Worm (Caenorhabditis elegans): ENCODE data around the gene ugt-4.

ugt-4 gene

ce11 chrV:12752407-12752806 lies 42.7 kb downstream of the ugt-4 start, which contains the start of gene C15C8.8:
Gene C15C8.8, minus strand, starts transcription at chrV:12752507.
- TF ChIP-seq egl-27 (tag; optimal IDR thresholded peaks at IDR 0.05) (no peak), C16A3.4 (tag; optimal IDR thresholded peaks at IDR 0.05) (no peak), nhr-85 (tag) (peak; percentile 25), blmp-1 (tag; optimal IDR thresholded peaks at IDR 0.05) (peak; percentile 40)

ce11 chrV:12751495-12752050 lies 43.6 kb downstream of the ugt-4 start, which contains the start of gene C15C8.6:
Gene C15C8.6, minus strand, starts transcription at chrV:12751545.
- TF ChIP-seq pqm-1 (tag; optimal IDR thresholded peaks at IDR 0.05) (no peak), ceh-8 (GFP tag; optimal IDR thresholded peaks at IDR 0.05) (no peak), unc-98 (GFP tag; IDR thresholded peaks at IDR 0.05) (no peak), nhr-19 (GFP tag; conservative IDR thresholded peaks at IDR 0.05) (no peak), ztf-4 (tag; optimal IDR thresholded peaks at IDR 0.05) (no peak), dsc-1 (tag; optimal IDR thresholded peaks at IDR 0.05) (peak; percentile 87), dpl-1 (GFP tag; optimal IDR thresholded peaks at IDR 0.05) (no peak), tlp-1 (tag; optimal IDR thresholded peaks at IDR 0.05) (no peak), fkh-4 (tag; optimal IDR thresholded peaks at IDR 0.05; ENCODE audit: borderline replicate concordance) (peak; percentile 83), xbp-1 (tag; optimal IDR thresholded peaks at IDR 0.05) (no peak), elt-3 (tag; optimal IDR thresholded peaks at IDR 0.05) (no peak), fkh-8 (tag; optimal IDR thresholded peaks at IDR 0.05) (no peak), nhr-11 (tag; optimal IDR thresholded peaks at IDR 0.05) (no peak), jun-1 (tag; optimal IDR thresholded peaks at IDR 0.05) (no peak), mab-9 (GFP tag; IDR thresholded peaks at IDR 0.05) (no peak), zag-1 (tag; optimal IDR thresholded peaks at IDR 0.05) (no peak), pag-3 (tag; optimal IDR thresholded peaks at IDR 0.05; ENCODE audit: borderline replicate concordance, insufficient read depth) (no peak)

DNA sequence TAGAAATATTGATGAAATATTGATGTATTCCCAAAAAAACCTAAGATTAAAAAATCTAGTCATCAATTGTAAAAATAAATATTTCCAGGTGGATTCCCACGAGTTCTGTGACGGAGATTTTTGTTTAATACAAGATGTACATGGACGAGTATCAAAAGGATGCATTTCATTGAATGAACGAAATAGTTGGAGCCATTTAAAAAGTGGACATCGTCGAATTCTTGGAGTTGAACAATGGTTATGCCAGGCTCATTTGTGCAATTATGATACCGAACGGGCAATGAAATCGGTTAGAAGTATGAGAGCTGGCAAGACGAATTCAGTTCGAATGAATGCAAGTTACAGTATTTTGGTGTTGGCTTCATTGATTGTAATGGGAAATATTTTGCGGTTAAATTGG lies 45.6 kb downstream of the ugt-4 start:
- no peak for TF ChIP-seq lin-15B (tag; optimal IDR thresholded peaks at IDR 0.05)
- no peak for TF ChIP-seq nhr-85 (tag)
- no peak for TF ChIP-seq ets-5 (GFP tag; IDR thresholded peaks at IDR 0.05)
- TF ChIP-seq alr-1 (tag; optimal IDR thresholded peaks at IDR 0.05; ENCODE audit: borderline replicate concordance), result no peak

ce11 chrV:12747856-12748255 lies 47.3 kb downstream of the ugt-4 start, which contains the start of gene C15C8.5:
Gene C15C8.5, plus strand, starts transcription at chrV:12748007.
- TF ChIP-seq ces-1 (GFP tag; optimal IDR thresholded peaks at IDR 0.05) (peak; percentile 43), nhr-19 (GFP tag; conservative IDR thresholded peaks at IDR 0.05) (no peak), lin-14 (GFP tag; optimal IDR thresholded peaks at IDR 0.05) (peak; percentile 36), fkh-10 (GFP tag; optimal IDR thresholded peaks at IDR 0.05) (peak; percentile 93)

- TF ChIP-seq pax-3 (tag; optimal IDR thresholded peaks at IDR 0.05) (no peak), lin-39 (tag; optimal IDR thresholded peaks at IDR 0.05) (no peak), aly-2 (tag; optimal IDR thresholded peaks at IDR 0.05) (no peak), nhr-76 (tag; optimal IDR thresholded peaks at IDR 0.05) (no peak), jun-1 (tag; optimal IDR thresholded peaks at IDR 0.05) (no peak), sptf-1 (tag; optimal IDR thresholded peaks at IDR 0.05) (no peak), egl-27 (tag; optimal IDR thresholded peaks at IDR 0.05) (no peak), ceh-63 (GFP tag; optimal IDR thresholded peaks at IDR 0.05) (no peak), mef-2 (tag; optimal IDR thresholded peaks at IDR 0.05) (no peak), skn-1 (tag; optimal IDR thresholded peaks at IDR 0.05) (no peak), isw-1 (GFP tag; IDR thresholded peaks at IDR 0.05) (no peak), sox-4 (tag; optimal IDR thresholded peaks at IDR 0.05) (no peak), xbp-1 (tag; optimal IDR thresholded peaks at IDR 0.05) (no peak), lin-15B (tag; optimal IDR thresholded peaks at IDR 0.05) (no peak), nhr-28 (tag; optimal IDR thresholded peaks at IDR 0.05) (no peak), nhr-237 (tag; optimal IDR thresholded peaks at IDR 0.05) (no peak), rnt-1 (tag; optimal IDR thresholded peaks at IDR 0.05) (peak; percentile 12), unc-98 (GFP tag; IDR thresholded peaks at IDR 0.05) (no peak), fkh-10 (GFP tag; optimal IDR thresholded peaks at IDR 0.05) (no peak), C34B4.2 (tag; optimal IDR thresholded peaks at IDR 0.05) (no peak), pqm-1 (tag; optimal IDR thresholded peaks at IDR 0.05) (no peak), ceh-8 (GFP tag; optimal IDR thresholded peaks at IDR 0.05) (no peak), lir-3 (tag; optimal IDR thresholded peaks at IDR 0.05; ENCODE audit: poor library complexity) (no peak), lin-13 (GFP tag; optimal IDR thresholded peaks at IDR 0.05) (peak; percentile 9), alr-1 (tag; optimal IDR thresholded peaks at IDR 0.05; ENCODE audit: borderline replicate concordance) (no peak), nhr-84 (tag; optimal IDR thresholded peaks at IDR 0.05) (no peak)
These were observed 47.7 kb downstream of the ugt-4 start, which contains the start of gene C15C8.4 for ce11 chrV:12747431-12747830. Gene C15C8.4, minus strand, starts transcription at chrV:12747463.
